Worm (Caenorhabditis elegans): Measurements from ENCODE around the gene F46B6.2.

Gene F46B6.2

ce11 chrV:9771970-9772369, at the start of gene F46B6.2:
Gene F46B6.2 (plus strand): TSS chrV:9772285.
- no peak for TF ChIP-seq med-1 (GFP tag; optimal IDR thresholded peaks at IDR 0.05; ENCODE audit: insufficient read depth)

DNA sequence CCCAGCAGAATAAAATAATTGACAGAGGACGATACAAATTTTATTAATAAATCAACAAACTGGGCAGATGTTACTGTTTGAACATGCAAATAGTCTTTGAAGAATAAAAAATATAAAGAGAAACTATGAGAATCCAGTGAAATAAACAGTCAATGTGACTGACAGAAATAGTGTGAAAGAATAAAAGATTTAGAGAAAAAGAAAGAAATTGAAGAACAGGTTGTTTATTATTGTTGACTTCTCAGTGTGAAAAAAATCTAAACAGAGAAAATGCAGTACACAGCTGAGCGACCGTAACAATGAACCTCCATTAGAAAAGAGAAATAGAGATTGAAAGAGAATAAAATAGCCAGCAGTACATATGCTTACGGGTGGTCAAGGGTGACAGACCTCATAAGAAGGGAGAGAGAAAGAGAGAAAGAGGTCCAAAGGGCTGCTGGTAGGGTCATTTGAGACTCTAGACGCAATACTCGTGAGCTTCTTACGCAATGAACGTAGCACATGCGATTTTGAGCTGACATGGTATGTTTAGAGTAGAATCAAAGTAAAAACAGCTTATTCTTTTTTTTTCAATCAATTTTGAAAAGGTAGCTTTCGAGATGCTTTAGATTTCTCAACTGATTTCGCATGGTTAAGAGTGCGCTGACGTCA, 47.9 kb upstream of the F46B6.2 start, which contains the start of gene slcr-46.3:
TSS of gene slcr-46.3 (minus strand) at position 86 of the 651 bp plus-strand sequence.
- TF ChIP-seq tab-1 (GFP tag; IDR thresholded peaks at IDR 0.05) (no peak), ztf-23 (GFP tag; IDR thresholded peaks at IDR 0.05) (no peak), ref-1 (GFP tag; conservative IDR thresholded peaks at IDR 0.05) (no peak), cog-1 (tag; optimal IDR thresholded peaks at IDR 0.05) (no peak)

ce11 chrV:9725719-9726118, 46.4 kb upstream of the F46B6.2 start:
- TF ChIP-seq klf-2 (GFP tag; conservative IDR thresholded peaks at IDR 0.05) (no peak), med-1 (GFP tag; optimal IDR thresholded peaks at IDR 0.05; ENCODE audit: insufficient read depth) (no peak), T22C8.4 (GFP tag; IDR thresholded peaks at IDR 0.05) (no peak), ztf-23 (GFP tag; IDR thresholded peaks at IDR 0.05) (no peak), ztf-29 (GFP tag; IDR thresholded peaks at IDR 0.05) (no peak), tab-1 (GFP tag; IDR thresholded peaks at IDR 0.05) (no peak), flt-1 (GFP tag; IDR thresholded peaks at IDR 0.05) (no peak), ref-1 (GFP tag; conservative IDR thresholded peaks at IDR 0.05) (no peak), cog-1 (tag; optimal IDR thresholded peaks at IDR 0.05) (no peak)

DNA sequence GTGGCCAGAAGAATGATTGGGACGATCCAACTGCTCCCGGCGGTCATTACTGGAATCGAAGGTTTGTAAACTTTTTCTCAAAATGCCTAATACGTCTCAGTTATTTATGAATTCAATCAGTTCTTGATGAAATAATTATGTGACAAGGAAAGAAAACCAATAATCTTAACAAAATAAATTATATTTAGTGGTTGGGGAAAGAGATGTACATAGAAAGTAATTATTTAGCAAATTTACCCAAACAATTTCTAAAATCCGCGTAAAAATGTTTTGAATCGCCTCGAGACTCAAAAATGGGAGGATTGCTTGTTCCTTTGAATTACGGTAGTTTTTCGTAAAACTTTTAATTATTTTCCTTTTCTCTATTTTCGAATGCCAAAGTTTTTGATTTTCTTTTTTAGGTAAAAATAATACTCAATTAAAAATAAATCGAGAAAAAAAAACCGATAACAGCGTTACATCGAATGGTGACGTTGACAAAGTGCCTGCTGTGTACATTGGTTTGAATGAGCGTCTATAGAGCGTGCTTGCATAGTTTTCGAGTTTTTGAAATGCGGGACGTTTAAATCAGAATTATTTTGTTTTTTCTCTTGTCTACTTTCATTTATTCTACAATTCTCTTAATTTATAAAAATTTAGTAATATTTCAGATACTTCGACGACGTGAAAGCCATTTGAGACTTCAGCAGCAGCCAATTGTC, 42.5 kb upstream of the F46B6.2 start, which contains the start of the genes aagr-3 and drap-1:
TSS of gene aagr-3 (minus strand) at position 51 of the 701 bp plus-strand sequence.
TSS of gene drap-1 (plus strand) at position 645 of the 701 bp plus-strand sequence.
- TF ChIP-seq klf-2 (GFP tag; conservative IDR thresholded peaks at IDR 0.05) = no peak
- TF ChIP-seq T22C8.4 (GFP tag; IDR thresholded peaks at IDR 0.05) = no peak
- no peak for TF ChIP-seq med-1 (GFP tag; optimal IDR thresholded peaks at IDR 0.05; ENCODE audit: insufficient read depth)
- TF ChIP-seq ref-1 (GFP tag; conservative IDR thresholded peaks at IDR 0.05) = no peak
- no peak for TF ChIP-seq ztf-23 (GFP tag; IDR thresholded peaks at IDR 0.05)

- TF ChIP-seq cog-1 (tag; optimal IDR thresholded peaks at IDR 0.05) (peak; percentile 97), klf-2 (GFP tag; conservative IDR thresholded peaks at IDR 0.05) (no peak), ref-1 (GFP tag; conservative IDR thresholded peaks at IDR 0.05) (0 out of 2 replicates have a peak, but pooled peaks have one; percentile 27), T22C8.4 (GFP tag; IDR thresholded peaks at IDR 0.05) (peak; percentile 63; the same call in 1 of the 2 replicates), ztf-23 (GFP tag; IDR thresholded peaks at IDR 0.05) (peak; percentile 73; the same call in 1 of the 2 replicates), flt-1 (GFP tag; IDR thresholded peaks at IDR 0.05) (peak; percentile 77), tab-1 (GFP tag; IDR thresholded peaks at IDR 0.05) (no peak; the same call in 1 of the 2 replicates), med-1 (GFP tag; optimal IDR thresholded peaks at IDR 0.05; ENCODE audit: insufficient read depth) (no peak)
Measured at ce11 chrV:9730743-9731706, 41.1 kb upstream of the F46B6.2 start.

ce11 chrV:9731852-9732251, 40.2 kb upstream of the F46B6.2 start:
- TF ChIP-seq ref-1 (GFP tag; conservative IDR thresholded peaks at IDR 0.05) = no peak
- no peak for TF ChIP-seq med-1 (GFP tag; optimal IDR thresholded peaks at IDR 0.05; ENCODE audit: insufficient read depth)
- TF ChIP-seq T22C8.4 (GFP tag; IDR thresholded peaks at IDR 0.05) = no peak
- no peak for TF ChIP-seq ztf-29 (GFP tag; IDR thresholded peaks at IDR 0.05)
- no peak for TF ChIP-seq flt-1 (GFP tag; IDR thresholded peaks at IDR 0.05)
- no peak for TF ChIP-seq tab-1 (GFP tag; IDR thresholded peaks at IDR 0.05)
- TF ChIP-seq cog-1 (tag; optimal IDR thresholded peaks at IDR 0.05) = no peak
- no peak for TF ChIP-seq klf-2 (GFP tag; conservative IDR thresholded peaks at IDR 0.05)
- TF ChIP-seq ztf-23 (GFP tag; IDR thresholded peaks at IDR 0.05) = no peak

- TF ChIP-seq med-1 (GFP tag; optimal IDR thresholded peaks at IDR 0.05; ENCODE audit: insufficient read depth) (no peak), ztf-23 (GFP tag; IDR thresholded peaks at IDR 0.05) (no peak), ref-1 (GFP tag; conservative IDR thresholded peaks at IDR 0.05) (no peak), ztf-29 (GFP tag; IDR thresholded peaks at IDR 0.05) (no peak), cog-1 (tag; optimal IDR thresholded peaks at IDR 0.05) (no peak), klf-2 (GFP tag; conservative IDR thresholded peaks at IDR 0.05) (no peak), T22C8.4 (GFP tag; IDR thresholded peaks at IDR 0.05) (no peak), flt-1 (GFP tag; IDR thresholded peaks at IDR 0.05) (no peak), tab-1 (GFP tag; IDR thresholded peaks at IDR 0.05) (no peak)
Measured at ce11 chrV:9733920-9734454, 38.1 kb upstream of the F46B6.2 start, which contains the start of gene cal-7. Gene cal-7 (plus strand): TSS chrV:9734103.

- TF ChIP-seq klf-2 (GFP tag; conservative IDR thresholded peaks at IDR 0.05) = no peak
Measured at ce11 chrV:9737287-9737686, 34.8 kb upstream of the F46B6.2 start, which contains the start of gene aqp-4. Gene aqp-4 (plus strand): TSS chrV:9737556.

- TF ChIP-seq tab-1 (GFP tag; IDR thresholded peaks at IDR 0.05) = no peak
- TF ChIP-seq med-1 (GFP tag; optimal IDR thresholded peaks at IDR 0.05; ENCODE audit: insufficient read depth) = no peak
- TF ChIP-seq cog-1 (tag; optimal IDR thresholded peaks at IDR 0.05) = no peak
- TF ChIP-seq ztf-29 (GFP tag; IDR thresholded peaks at IDR 0.05) = no peak
- TF ChIP-seq ztf-23 (GFP tag; IDR thresholded peaks at IDR 0.05) = no peak
Measured at ce11 chrV:9738077-9738705, 33.9 kb upstream of the F46B6.2 start.
